Fruit fly (Drosophila melanogaster): ENCODE data around the gene CG8679.

Gene CG8679

dm6 chr2L:21198633-21199264 is 19.6 kb downstream of the CG8679 start, which contains the start of gene Ret:
Gene Ret, minus strand, starts transcription at chr2L:21198762.
- no peak for TF ChIP-seq CG17801 (GFP tag; optimal IDR thresholded peaks at IDR 0.05; ENCODE audit: partially characterized antibody)

- TF ChIP-seq CG17801 (GFP tag; optimal IDR thresholded peaks at IDR 0.05; ENCODE audit: partially characterized antibody): no peak
These were observed 21.2 kb downstream of the CG8679 start for dm6 chr2L:21197178-21197577.

- no peak for TF ChIP-seq CG17801 (GFP tag; optimal IDR thresholded peaks at IDR 0.05; ENCODE audit: partially characterized antibody)
These were observed 21.8 kb downstream of the CG8679 start for dm6 chr2L:21196511-21196910.

- no peak for TF ChIP-seq CG17801 (GFP tag; optimal IDR thresholded peaks at IDR 0.05; ENCODE audit: partially characterized antibody)
These were observed 23.0 kb downstream of the CG8679 start for dm6 chr2L:21195331-21195730.

- no peak for TF ChIP-seq CG17801 (GFP tag; optimal IDR thresholded peaks at IDR 0.05; ENCODE audit: partially characterized antibody)
These were observed 29.0 kb downstream of the CG8679 start for dm6 chr2L:21189273-21189781.

dm6 chr2L:21187753-21188152 is 30.6 kb downstream of the CG8679 start:
- TF ChIP-seq CG17801 (GFP tag; optimal IDR thresholded peaks at IDR 0.05; ENCODE audit: partially characterized antibody): no peak

- no peak for TF ChIP-seq CG17801 (GFP tag; optimal IDR thresholded peaks at IDR 0.05; ENCODE audit: partially characterized antibody)
These were observed 38.7 kb downstream of the CG8679 start, which contains the start of the genes bur and Mcm10 for dm6 chr2L:21179615-21180031. Gene bur, minus strand, starts transcription at chr2L:21179683. Gene Mcm10, plus strand, starts transcription at chr2L:21179933.

dm6 chr2L:21179217-21179520 is 39.2 kb downstream of the CG8679 start:
- no peak for TF ChIP-seq CG17801 (GFP tag; optimal IDR thresholded peaks at IDR 0.05; ENCODE audit: partially characterized antibody)

dm6 chr2L:21178436-21179216 is 39.7 kb downstream of the CG8679 start:
- no peak for TF ChIP-seq CG17801 (GFP tag; optimal IDR thresholded peaks at IDR 0.05; ENCODE audit: partially characterized antibody)

- TF ChIP-seq CG17801 (GFP tag; optimal IDR thresholded peaks at IDR 0.05; ENCODE audit: partially characterized antibody): no peak
These were observed 45.4 kb downstream of the CG8679 start, which contains the start of gene CG31627 for dm6 chr2L:21172922-21173321. Gene CG31627, plus strand, starts transcription at chr2L:21173222.

dm6 chr2L:21169863-21170262 is 48.5 kb downstream of the CG8679 start:
- no peak for TF ChIP-seq CG17801 (GFP tag; optimal IDR thresholded peaks at IDR 0.05; ENCODE audit: partially characterized antibody)

dm6 chr2L:21169160-21169624 is 49.2 kb downstream of the CG8679 start:
- no peak for TF ChIP-seq CG17801 (GFP tag; optimal IDR thresholded peaks at IDR 0.05; ENCODE audit: partially characterized antibody)

- TF ChIP-seq CG17801 (GFP tag; optimal IDR thresholded peaks at IDR 0.05; ENCODE audit: partially characterized antibody): peak; percentile 71
These were observed 49.8 kb downstream of the CG8679 start, which contains the start of the genes mAcon1, CG43345 and CG43346 for dm6 chr2L:21168295-21169159. Gene mAcon1, plus strand, starts transcription at chr2L:21168570. Gene CG43345, minus strand, starts transcription at chr2L:21168581. Gene CG43346, minus strand, starts transcription at chr2L:21168581.

dm6 chr2L:21166422-21166821 is 51.9 kb downstream of the CG8679 start:
- TF ChIP-seq CG17801 (GFP tag; optimal IDR thresholded peaks at IDR 0.05; ENCODE audit: partially characterized antibody): peak; percentile 47
